Fruit fly (Drosophila melanogaster): Measurements from ENCODE around the gene intr.
"Not testable (repeated sequence)": the region's sequence is repeated elsewhere in the genome, so short reads cannot be mapped to it uniquely, and the experiment has no call there.

The intr gene

DNA sequence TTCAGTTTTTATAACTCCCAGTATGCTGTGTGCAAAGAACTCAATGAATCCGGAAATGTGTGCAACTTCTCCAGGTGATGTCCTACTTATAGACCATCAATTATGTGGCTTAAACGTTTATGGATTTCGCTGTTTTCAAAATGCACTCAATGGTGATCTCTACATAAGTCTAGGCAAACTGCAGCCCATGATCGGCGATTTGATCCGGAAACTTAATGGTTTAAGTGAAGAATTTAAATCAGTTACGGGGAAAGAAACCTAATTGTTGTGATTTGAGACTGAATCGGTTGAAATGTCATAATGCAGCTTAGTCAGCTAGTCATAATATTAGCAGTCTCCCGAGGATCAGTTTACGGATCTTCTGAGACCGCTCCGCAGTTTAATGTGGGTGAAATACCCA is at the start of gene intr:
Gene intr (plus strand): TSS at position 301 of the 400 bp plus-strand sequence.
- no peak for TF ChIP-seq noc (tag; optimal IDR thresholded peaks at IDR 0.05)

dm6 chr3R:28744682-28745081 is 45.6 kb upstream of the intr start, which contains the start of gene AstA-R2:
AstA-R2 (minus strand) TSS chr3R:28744782.
- TF ChIP-seq noc (tag; optimal IDR thresholded peaks at IDR 0.05) = no peak

DNA sequence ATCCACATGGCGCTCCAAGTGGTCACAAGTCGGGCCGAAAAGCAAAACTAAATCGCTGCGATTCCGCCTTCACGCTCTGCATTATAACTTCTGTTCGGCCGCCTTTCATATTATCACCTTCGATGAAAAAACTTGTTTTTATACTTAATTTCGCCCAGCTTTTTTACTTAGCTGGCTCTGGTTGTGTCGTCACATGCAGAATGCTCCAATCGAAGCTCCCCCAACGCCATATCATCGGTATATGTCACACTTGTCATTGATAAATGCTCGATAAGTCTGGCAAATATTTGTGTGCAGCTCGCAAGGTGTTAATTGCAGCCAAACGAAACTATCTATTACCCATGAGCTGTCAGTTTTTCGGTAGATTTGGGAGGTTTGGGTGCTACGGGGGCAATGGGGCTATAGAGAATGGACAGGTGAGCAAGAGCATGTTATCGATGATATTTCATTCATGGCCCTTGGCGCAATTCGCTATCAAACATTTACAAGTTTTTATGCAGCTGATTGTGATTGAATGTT is 38.7 kb upstream of the intr start, which contains the start of gene CG10000:
Gene CG10000 (minus strand): TSS at position 51 of the 519 bp plus-strand sequence.
- TF ChIP-seq noc (tag; optimal IDR thresholded peaks at IDR 0.05) = peak; percentile 21

DNA sequence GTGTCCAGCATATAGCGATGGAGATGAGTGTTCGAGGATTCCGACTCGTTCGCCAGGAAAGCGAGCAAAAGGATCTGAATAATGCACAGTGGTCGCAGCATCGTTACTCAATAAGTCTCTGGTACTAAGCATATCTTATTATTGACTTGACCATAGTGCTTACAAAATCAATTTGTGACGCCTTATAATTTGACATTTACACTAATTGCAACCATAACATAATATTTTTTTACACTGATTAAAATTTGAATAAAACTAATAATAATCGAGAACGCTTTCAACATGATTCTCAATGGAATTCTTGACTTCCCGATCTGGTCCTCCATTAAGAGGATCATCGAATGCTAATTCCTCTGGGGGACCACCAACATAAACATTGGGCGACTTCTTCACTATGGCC is 33.4 kb upstream of the intr start, which contains the start of gene CG9997:
Gene CG9997 (minus strand): TSS at position 101 of the 400 bp plus-strand sequence.
- no peak for TF ChIP-seq noc (tag; optimal IDR thresholded peaks at IDR 0.05)

- TF ChIP-seq noc (tag; optimal IDR thresholded peaks at IDR 0.05) = not testable (repeated sequence)
Observed at dm6 chr3R:28758134-28758533, 32.2 kb upstream of the intr start, which contains the start of gene aqrs. aqrs (minus strand) TSS chr3R:28758234.

dm6 chr3R:28775703-28776102 is 14.6 kb upstream of the intr start:
- TF ChIP-seq noc (tag; optimal IDR thresholded peaks at IDR 0.05) = no peak

DNA sequence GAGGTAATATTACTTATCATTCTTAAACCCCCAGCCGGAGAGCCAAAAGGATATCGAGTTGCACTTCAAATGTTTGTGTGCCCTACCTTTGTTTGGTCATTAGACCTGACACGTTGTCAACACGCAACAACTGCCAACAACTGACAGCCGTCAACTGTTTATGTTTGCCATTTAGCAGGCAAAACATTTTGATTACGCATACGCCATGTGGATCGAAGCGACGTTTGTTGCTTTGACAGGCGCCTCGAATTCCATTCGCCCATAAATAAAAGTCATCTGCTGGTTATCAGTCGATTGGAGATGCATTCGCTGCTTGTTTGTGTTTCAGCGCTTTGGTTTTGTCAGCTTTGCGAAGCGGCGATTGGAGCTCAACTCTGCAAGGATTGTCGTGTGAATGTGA is 1.0 kb upstream of the intr start, which contains the start of gene CG34295:
Gene CG34295 (plus strand): TSS at position 301 of the 400 bp plus-strand sequence.
- TF ChIP-seq noc (tag; optimal IDR thresholded peaks at IDR 0.05) = no peak

DNA sequence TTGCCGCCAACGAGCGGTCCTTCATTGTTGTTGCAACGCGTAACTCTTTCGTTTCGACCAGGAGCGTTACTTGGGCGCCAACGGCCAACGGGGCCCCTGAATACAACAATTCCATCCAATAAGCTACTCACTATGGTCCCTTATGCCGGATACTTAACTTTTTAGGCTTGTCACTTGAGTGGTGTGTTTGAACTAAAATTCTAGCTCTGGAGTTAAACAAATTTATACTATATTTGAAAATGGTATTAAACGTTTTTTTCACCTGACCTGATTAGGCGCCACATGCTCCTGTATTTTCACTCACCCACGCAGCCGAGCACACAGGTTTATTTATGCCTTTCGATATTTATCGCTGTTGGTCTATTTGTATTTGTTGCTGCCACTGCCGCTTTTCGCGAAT is 14.8 kb downstream of the intr start:
- no peak for TF ChIP-seq noc (tag; optimal IDR thresholded peaks at IDR 0.05)

dm6 chr3R:28806402-28806801 is 16.1 kb downstream of the intr start, which contains the start of gene CheB98a:
CheB98a (plus strand) TSS chr3R:28806702.
- TF ChIP-seq noc (tag; optimal IDR thresholded peaks at IDR 0.05) = no peak

- TF ChIP-seq noc (tag; optimal IDR thresholded peaks at IDR 0.05) = no peak
Observed at dm6 chr3R:28810942-28811676, 20.8 kb downstream of the intr start, which contains the start of gene wdn. wdn (minus strand) TSS chr3R:28811337.

DNA sequence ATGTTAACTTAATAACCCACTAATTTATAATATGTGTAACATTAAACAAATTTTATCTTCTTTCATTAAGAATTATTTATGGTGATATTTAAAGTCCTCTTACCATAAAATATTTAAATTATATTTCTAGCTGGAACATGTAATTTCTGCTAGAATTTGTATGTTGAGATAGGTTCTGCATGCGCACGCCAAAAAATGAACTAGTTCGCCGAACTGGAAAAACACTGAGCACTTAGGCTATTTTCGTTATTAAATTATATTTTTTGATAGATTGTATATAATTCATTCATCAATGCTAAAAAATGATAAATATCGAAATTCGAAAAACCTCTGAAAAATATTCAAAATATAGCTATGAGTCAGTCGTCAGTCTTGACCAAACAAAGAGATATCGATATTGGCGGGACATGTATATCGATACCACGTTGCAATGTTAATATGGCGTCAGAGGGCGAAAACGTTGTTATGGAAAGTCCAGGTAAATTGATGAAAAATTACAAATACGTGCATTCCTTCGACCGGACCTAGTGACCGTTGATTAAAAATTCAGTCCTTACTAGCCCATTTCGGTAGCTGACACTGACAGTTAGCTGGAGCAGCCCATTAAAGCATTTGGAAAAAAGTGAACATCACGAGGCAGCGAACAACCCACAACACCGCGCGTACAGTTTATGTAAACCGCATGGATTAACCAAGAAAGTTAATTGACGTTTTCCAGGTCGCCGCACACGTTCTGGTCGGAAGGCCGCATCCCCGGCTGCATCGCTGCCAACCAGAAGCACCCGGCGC is 21.5 kb downstream of the intr start, which contains the start of gene Prp39:
Gene Prp39 (plus strand): TSS at position 426 of the 789 bp plus-strand sequence.
- no peak for TF ChIP-seq noc (tag; optimal IDR thresholded peaks at IDR 0.05)

DNA sequence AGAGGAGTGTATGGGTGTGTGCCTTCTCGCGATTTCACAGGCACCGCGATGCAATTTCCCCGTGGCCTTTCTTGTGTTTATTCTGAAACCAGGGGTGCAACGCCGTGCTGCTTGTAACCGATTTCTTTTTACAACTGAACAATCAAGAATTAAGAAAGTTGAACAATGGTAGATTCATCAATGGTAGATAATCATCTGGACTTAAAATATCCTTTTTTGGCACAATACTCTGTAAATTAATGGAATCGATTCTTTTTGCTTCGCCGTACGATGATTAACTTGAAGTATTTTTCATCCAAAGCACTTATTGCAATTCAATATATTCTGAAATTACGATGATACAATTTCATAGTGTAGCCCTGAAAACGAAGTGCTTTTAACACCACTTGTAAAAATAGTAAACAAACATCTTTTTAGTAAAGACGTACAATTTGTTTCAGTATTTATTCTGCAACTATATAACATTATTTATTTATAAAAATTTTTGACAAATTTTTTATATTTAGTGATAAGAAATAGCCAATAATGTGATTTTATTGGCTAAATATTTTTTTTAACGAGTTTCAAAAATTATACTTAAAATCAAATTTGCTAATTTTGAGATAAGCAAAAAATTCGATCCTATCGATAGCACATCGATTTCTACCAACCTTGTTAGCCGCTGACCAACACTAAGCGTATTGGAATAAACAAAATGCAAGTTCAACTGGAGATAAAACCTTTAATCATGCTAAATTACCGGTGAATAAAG is 29.4 kb downstream of the intr start, which contains the start of the genes CG1523 and CG1647:
Gene CG1523 (minus strand): TSS at position 114 of the 751 bp plus-strand sequence.
Gene CG1647 (plus strand): TSS at position 667 of the 751 bp plus-strand sequence.
- no peak for TF ChIP-seq noc (tag; optimal IDR thresholded peaks at IDR 0.05)

DNA sequence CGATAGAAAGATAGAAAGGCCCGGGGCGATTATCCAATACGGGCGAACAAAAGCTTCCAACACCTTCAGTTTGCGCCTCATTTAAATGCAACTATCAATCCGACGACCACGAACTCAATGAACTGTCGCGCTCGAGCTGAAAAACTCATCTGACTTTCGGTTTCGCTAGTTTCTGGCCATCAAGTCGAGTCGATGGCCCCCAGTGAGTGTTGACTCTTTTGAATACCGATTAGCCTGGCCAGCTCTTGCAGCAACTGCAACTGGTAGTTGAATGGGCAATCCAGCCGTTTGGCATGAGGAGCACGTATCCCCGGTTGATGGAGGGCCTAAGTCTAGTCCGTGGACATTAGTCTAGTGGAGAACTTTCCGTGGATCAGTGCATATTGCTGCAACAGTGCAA is 36.9 kb downstream of the intr start:
- no peak for TF ChIP-seq noc (tag; optimal IDR thresholded peaks at IDR 0.05)

dm6 chr3R:28829328-28829916 is 39.1 kb downstream of the intr start:
- TF ChIP-seq noc (tag; optimal IDR thresholded peaks at IDR 0.05) = no peak

dm6 chr3R:28830746-28831145 is 40.4 kb downstream of the intr start:
- peak; percentile 3 for TF ChIP-seq noc (tag; optimal IDR thresholded peaks at IDR 0.05)

Measured in whole organism, larva.